Worm (Caenorhabditis elegans): ENCODE measurements around the gene str-18.

ce11 chrV:15711898-15712297 is 29.9 kb downstream of the str-18 start, which contains the start of gene str-101:
- TF ChIP-seq nhr-237 (tag; optimal IDR thresholded peaks at IDR 0.05): no peak
- no peak for TF ChIP-seq sem-2 (GFP tag; optimal IDR thresholded peaks at IDR 0.05)
- no peak for TF ChIP-seq unc-120 (tag; optimal IDR thresholded peaks at IDR 0.05; ENCODE audit: poor library complexity, severe bottlenecking)
- TF ChIP-seq blmp-1 (tag; optimal IDR thresholded peaks at IDR 0.05): no peak
- TF ChIP-seq nhr-76 (tag; optimal IDR thresholded peaks at IDR 0.05): no peak
- TF ChIP-seq drap-1 (GFP tag; optimal IDR thresholded peaks at IDR 0.05): no peak
- TF ChIP-seq unc-62 (GFP tag; optimal IDR thresholded peaks at IDR 0.05): no peak
- TF ChIP-seq bed-3 (GFP tag; optimal IDR thresholded peaks at IDR 0.05): no peak
